Fruit fly (Drosophila melanogaster): ENCODE results near the gene CG32512.

The CG32512 gene

dm6 chrX:21102106-21102505, 34.8 kb upstream of the CG32512 start, which contains the start of gene CG15446:
Gene CG15446, minus strand, starts transcription at chrX:21102206.
- TF ChIP-seq CrebA (GFP tag; optimal IDR thresholded peaks at IDR 0.05; ENCODE audit: borderline replicate concordance) = no peak
- no peak for TF ChIP-seq Hnf4 (GFP tag; optimal IDR thresholded peaks at IDR 0.05)
- TF ChIP-seq Mio (GFP tag; optimal IDR thresholded peaks at IDR 0.05) = no peak
- TF ChIP-seq dl (GFP tag; optimal IDR thresholded peaks at IDR 0.05; ENCODE audit: insufficient read depth in 1 of 2, partially characterized antibody in 2 of 2) = no peak
- TF ChIP-seq usp (GFP tag; optimal IDR thresholded peaks at IDR 0.05) = no peak
- TF ChIP-seq foxo (GFP tag; optimal IDR thresholded peaks at IDR 0.05) = no peak
- TF ChIP-seq GATAd (GFP tag; optimal IDR thresholded peaks at IDR 0.05) = no peak
- no peak for TF ChIP-seq Rel (GFP tag; optimal IDR thresholded peaks at IDR 0.05)
- no peak for TF ChIP-seq Rel (tag; optimal IDR thresholded peaks at IDR 0.05)
- no peak for TF ChIP-seq ey (GFP tag; optimal IDR thresholded peaks at IDR 0.05)
- TF ChIP-seq brk (GFP tag; optimal IDR thresholded peaks at IDR 0.05) = no peak
- no peak for TF ChIP-seq N (GFP tag; optimal IDR thresholded peaks at IDR 0.05)
- no peak for TF ChIP-seq Abd-B (GFP tag; optimal IDR thresholded peaks at IDR 0.05)
- no peak for TF ChIP-seq tai (GFP tag; optimal IDR thresholded peaks at IDR 0.05)

- TF ChIP-seq br (GFP tag; optimal IDR thresholded peaks at IDR 0.05) = no peak
- TF ChIP-seq sage (GFP tag; optimal IDR thresholded peaks at IDR 0.05) = no peak
- TF ChIP-seq Jra (GFP tag; optimal IDR thresholded peaks at IDR 0.05) = no peak
- no peak for TF ChIP-seq usp (GFP tag; optimal IDR thresholded peaks at IDR 0.05)
- TF ChIP-seq dmrt93B (GFP tag; optimal IDR thresholded peaks at IDR 0.05) = no peak
- no peak for TF ChIP-seq Abd-B (GFP tag; optimal IDR thresholded peaks at IDR 0.05)
- TF ChIP-seq brk (GFP tag; optimal IDR thresholded peaks at IDR 0.05) = no peak
- TF ChIP-seq Rel (GFP tag; optimal IDR thresholded peaks at IDR 0.05) = no peak
- no peak for TF ChIP-seq Rel (tag; optimal IDR thresholded peaks at IDR 0.05)
- TF ChIP-seq Hr83 (GFP tag; optimal IDR thresholded peaks at IDR 0.05; ENCODE audit: poor library complexity, severe bottlenecking) = no peak
- no peak for TF ChIP-seq lola (GFP tag; optimal IDR thresholded peaks at IDR 0.05)
- no peak for TF ChIP-seq foxo (GFP tag; optimal IDR thresholded peaks at IDR 0.05)
- no peak for TF ChIP-seq Hr78 (GFP tag; optimal IDR thresholded peaks at IDR 0.05)
- TF ChIP-seq CG9705 (GFP tag; optimal IDR thresholded peaks at IDR 0.05) = no peak
- no peak for TF ChIP-seq psq (GFP tag; optimal IDR thresholded peaks at IDR 0.05)
- TF ChIP-seq Vsx2 (GFP tag; optimal IDR thresholded peaks at IDR 0.05; ENCODE audit: partially characterized antibody) = no peak
- no peak for TF ChIP-seq woc (GFP tag; optimal IDR thresholded peaks at IDR 0.05)
- no peak for TF ChIP-seq tai (GFP tag; optimal IDR thresholded peaks at IDR 0.05)
- TF ChIP-seq Sp1 (GFP tag; optimal IDR thresholded peaks at IDR 0.05) = no peak
- TF ChIP-seq CrebA (GFP tag; optimal IDR thresholded peaks at IDR 0.05; ENCODE audit: borderline replicate concordance) = no peak
Measured at dm6 chrX:21093544-21093943, 26.2 kb upstream of the CG32512 start, which contains the start of gene stg1. Gene stg1, plus strand, starts transcription at chrX:21093844.

dm6 chrX:21083246-21083645, 15.9 kb upstream of the CG32512 start:
- TF ChIP-seq tai (GFP tag; optimal IDR thresholded peaks at IDR 0.05) (no peak), N (GFP tag; optimal IDR thresholded peaks at IDR 0.05) (peak; percentile 17)

dm6 chrX:21080335-21080734, 13.0 kb upstream of the CG32512 start:
- TF ChIP-seq CrebA (GFP tag; optimal IDR thresholded peaks at IDR 0.05; ENCODE audit: borderline replicate concordance) (no peak), h (GFP tag; optimal IDR thresholded peaks at IDR 0.05) (no peak), CG32264 (GFP tag; optimal IDR thresholded peaks at IDR 0.05) (no peak), brk (GFP tag; optimal IDR thresholded peaks at IDR 0.05) (no peak), Sp1 (GFP tag; optimal IDR thresholded peaks at IDR 0.05) (no peak), Rel (GFP tag; optimal IDR thresholded peaks at IDR 0.05) (no peak), Rel (tag; optimal IDR thresholded peaks at IDR 0.05) (no peak), lola (GFP tag; optimal IDR thresholded peaks at IDR 0.05) (no peak), Myc (optimal IDR thresholded peaks at IDR 0.05) (no peak), dsf (GFP tag; optimal IDR thresholded peaks at IDR 0.05; ENCODE audit: borderline replicate concordance) (no peak), Dif (GFP tag; optimal IDR thresholded peaks at IDR 0.05; ENCODE audit: partially characterized antibody) (no peak), CG9705 (GFP tag; optimal IDR thresholded peaks at IDR 0.05) (no peak), dmrt93B (GFP tag; optimal IDR thresholded peaks at IDR 0.05) (no peak), Hnf4 (GFP tag; optimal IDR thresholded peaks at IDR 0.05) (no peak), Abd-B (GFP tag; optimal IDR thresholded peaks at IDR 0.05) (no peak), usp (GFP tag; optimal IDR thresholded peaks at IDR 0.05) (no peak), Jra (GFP tag; optimal IDR thresholded peaks at IDR 0.05) (no peak), N (GFP tag; optimal IDR thresholded peaks at IDR 0.05) (no peak), fru (GFP tag; optimal IDR thresholded peaks at IDR 0.05) (no peak), foxo (GFP tag; optimal IDR thresholded peaks at IDR 0.05) (no peak)
